Fruit fly (Drosophila melanogaster): Measurements from ENCODE around the gene CG6664.

Gene CG6664

dm6 chr3L:17015663-17016575 lies at the start of gene CG6664, which contains the start of gene CG7728 (continued):
- TF ChIP-seq Eip74EF (GFP tag; optimal IDR thresholded peaks at IDR 0.05) (no peak), amos (GFP tag; IDR thresholded peaks at IDR 0.05; ENCODE audit: partially characterized antibody) (peak; percentile 60; the same call in 1 of the 2 replicates), CG13894 (tag; optimal IDR thresholded peaks at IDR 0.05) (no peak), CG11398 (GFP tag; optimal IDR thresholded peaks at IDR 0.05) (no peak), Meics (GFP tag; optimal IDR thresholded peaks at IDR 0.05) (peak; percentile 47), HmgZ (tag; optimal IDR thresholded peaks at IDR 0.05) (no peak), Ptx1 (GFP tag; IDR thresholded peaks at IDR 0.05) (peak; percentile 60), Lpt (GFP tag; optimal IDR thresholded peaks at IDR 0.05) (no peak), lola (GFP tag; optimal IDR thresholded peaks at IDR 0.05) (peak in 1 of 3 experiments; percentile 66), CG7839 (tag; optimal IDR thresholded peaks at IDR 0.05) (no peak), hbn (GFP tag; IDR thresholded peaks at IDR 0.05; ENCODE audit: partially characterized antibody) (0 out of 2 replicates have a peak, but pooled peaks have one; percentile 35), run (tag; optimal IDR thresholded peaks at IDR 0.05) (no peak), D19B (GFP tag; optimal IDR thresholded peaks at IDR 0.05) (no peak), CG11456 (GFP tag; IDR thresholded peaks at IDR 0.05) (peak; percentile 74; the same call in 2 of the 3 replicates), Hmr (GFP tag; optimal IDR thresholded peaks at IDR 0.05) (peak; percentile 58), CG34376 (GFP tag; optimal IDR thresholded peaks at IDR 0.05) (peak; percentile 39), trem (tag; optimal IDR thresholded peaks at IDR 0.05) (peak; percentile 15), Asciz (GFP tag; optimal IDR thresholded peaks at IDR 0.05) (no peak), bbx (GFP tag; IDR thresholded peaks at IDR 0.05; ENCODE audit: partially characterized antibody) (peak; percentile 41), tgo (GFP tag; IDR thresholded peaks at IDR 0.05) (peak; percentile 37; the same call in 1 of the 3 replicates), CG6791 (GFP tag; IDR thresholded peaks at IDR 0.05; ENCODE audit: partially characterized antibody) (peak; percentile 56), CG2116 (GFP tag; optimal IDR thresholded peaks at IDR 0.05) (peak; percentile 42), CG9609 (GFP tag; optimal IDR thresholded peaks at IDR 0.05) (peak; percentile 37), CG8281 (tag; optimal IDR thresholded peaks at IDR 0.05) (no peak), Dad (GFP tag; optimal IDR thresholded peaks at IDR 0.05) (peak; percentile 5), fu2 (GFP tag; optimal IDR thresholded peaks at IDR 0.05) (peak; percentile 19), sr (GFP tag; IDR thresholded peaks at IDR 0.05) (no peak), en (GFP tag; optimal IDR thresholded peaks at IDR 0.05) (no peak), CG3847 (GFP tag; IDR thresholded peaks at IDR 0.05) (peak; percentile 52), ato (GFP tag; IDR thresholded peaks at IDR 0.05; ENCODE audit: partially characterized antibody) (no peak), CG1647 (GFP tag; optimal IDR thresholded peaks at IDR 0.05) (peak; percentile 47), seq (GFP tag; IDR thresholded peaks at IDR 0.05) (no peak), Camta (GFP tag; optimal IDR thresholded peaks at IDR 0.05) (peak; percentile 13), CG4424 (GFP tag; optimal IDR thresholded peaks at IDR 0.05) (peak; percentile 16), CG32772 (GFP tag; IDR thresholded peaks at IDR 0.05) (peak; percentile 37; the same call in 1 of the 2 replicates), CG12219 (GFP tag; optimal IDR thresholded peaks at IDR 0.05) (no peak), CG14014 (GFP tag; IDR thresholded peaks at IDR 0.05) (peak; percentile 25), lbe (GFP tag; optimal IDR thresholded peaks at IDR 0.05) (no peak), MTF-1 (GFP tag; optimal IDR thresholded peaks at IDR 0.05; ENCODE audit: borderline replicate concordance) (peak; percentile 54), HmgD (GFP tag; optimal IDR thresholded peaks at IDR 0.05) (peak; percentile 10), bcd (GFP tag; optimal IDR thresholded peaks at IDR 0.05) (peak; percentile 50), hkb (optimal IDR thresholded peaks at IDR 0.05) (no peak), hkb (GFP tag; IDR thresholded peaks at IDR 0.05) (no peak), CG4404 (GFP tag; IDR thresholded peaks at IDR 0.05) (no peak), exex (tag; optimal IDR thresholded peaks at IDR 0.05) (no peak), CG4617 (GFP tag; optimal IDR thresholded peaks at IDR 0.05; ENCODE audit: borderline replicate concordance) (peak; percentile 87), Xrp1 (GFP tag; IDR thresholded peaks at IDR 0.05) (no peak), CG14050 (GFP tag; IDR thresholded peaks at IDR 0.05) (0 out of 3 replicates have a peak, but pooled peaks have one; percentile 11)
